Worm (Caenorhabditis elegans): Measurements from ENCODE around the gene srh-25.

DNA sequence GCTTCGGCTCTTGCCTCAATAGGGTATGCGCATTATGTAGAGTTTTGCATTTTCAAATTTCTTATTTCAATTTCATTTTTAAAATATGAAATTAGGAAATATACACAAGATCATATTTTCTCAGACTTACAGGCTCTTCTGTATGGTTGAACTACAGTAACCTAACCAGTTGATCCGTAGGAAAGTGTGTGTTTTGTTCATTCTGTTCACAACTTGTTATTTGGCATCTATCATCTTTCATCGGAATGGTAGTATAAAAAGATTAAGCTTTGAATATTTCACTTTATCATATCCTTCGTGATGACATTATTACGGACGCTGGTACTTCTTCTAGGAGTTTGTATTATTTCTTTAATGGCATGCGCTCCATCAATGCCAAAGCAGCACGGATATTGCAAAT, 27.7 kb downstream of the srh-25 start, which contains the start of gene K01D12.10:
- TF ChIP-seq scrt-1 (GFP tag; IDR thresholded peaks at IDR 0.05): no peak
- TF ChIP-seq ama-1 (optimal IDR thresholded peaks at IDR 0.05): no peak
- no peak for TF ChIP-seq aly-1 (tag; optimal IDR thresholded peaks at IDR 0.05)
- no peak for TF ChIP-seq tra-4 (tag; optimal IDR thresholded peaks at IDR 0.05)
- no peak for TF ChIP-seq ets-7 (tag; optimal IDR thresholded peaks at IDR 0.05)
- no peak for TF ChIP-seq B0310.2 (tag; optimal IDR thresholded peaks at IDR 0.05)
- no peak for TF ChIP-seq tbx-37 (GFP tag; conservative IDR thresholded peaks at IDR 0.05)
- TF ChIP-seq F13C5.2 (tag; optimal IDR thresholded peaks at IDR 0.05): no peak
- TF ChIP-seq ceh-13 (GFP tag; optimal IDR thresholded peaks at IDR 0.05): no peak
- no peak for TF ChIP-seq tbx-11 (GFP tag; IDR thresholded peaks at IDR 0.05)
